Worm (Caenorhabditis elegans): ENCODE data around the gene nep-25.

The nep-25 gene

ce11 chrII:5846181-5846580 is 4.1 kb downstream of the nep-25 start:
- TF ChIP-seq tbx-8 (GFP tag; optimal IDR thresholded peaks at IDR 0.05) (no peak), elt-1 (tag; optimal IDR thresholded peaks at IDR 0.05; ENCODE audit: borderline replicate concordance, insufficient read depth) (no peak), elt-3 (tag; optimal IDR thresholded peaks at IDR 0.05) (no peak), hlh-1 (tag; optimal IDR thresholded peaks at IDR 0.05) (no peak), lin-32 (GFP tag; optimal IDR thresholded peaks at IDR 0.05) (no peak), ham-2 (GFP tag; optimal IDR thresholded peaks at IDR 0.05) (no peak)

ce11 chrII:5852007-5852406 is 10.0 kb downstream of the nep-25 start, which contains the start of gene H41C03.2:
H41C03.2 (minus strand) TSS chrII:5852107.
- TF ChIP-seq nhr-12 (tag; optimal IDR thresholded peaks at IDR 0.05) (no peak), elt-1 (tag; optimal IDR thresholded peaks at IDR 0.05; ENCODE audit: borderline replicate concordance, insufficient read depth) (no peak), zip-8 (tag; optimal IDR thresholded peaks at IDR 0.05) (no peak), ces-1 (GFP tag; optimal IDR thresholded peaks at IDR 0.05) (no peak), tbx-8 (GFP tag; optimal IDR thresholded peaks at IDR 0.05) (no peak), mls-2 (tag; optimal IDR thresholded peaks at IDR 0.05) (no peak), unc-120 (tag; optimal IDR thresholded peaks at IDR 0.05; ENCODE audit: poor library complexity, severe bottlenecking) (no peak), cnd-1 (tag; optimal IDR thresholded peaks at IDR 0.05) (no peak), nhr-237 (tag; optimal IDR thresholded peaks at IDR 0.05) (no peak), ceh-43 (GFP tag; optimal IDR thresholded peaks at IDR 0.05) (no peak), ztf-11 (tag; optimal IDR thresholded peaks at IDR 0.05) (no peak), drap-1 (GFP tag; optimal IDR thresholded peaks at IDR 0.05) (no peak), nhr-28 (tag; optimal IDR thresholded peaks at IDR 0.05) (no peak)

- peak; percentile 51 for TF ChIP-seq ham-2 (GFP tag; optimal IDR thresholded peaks at IDR 0.05)
- TF ChIP-seq nhr-76 (tag; optimal IDR thresholded peaks at IDR 0.05) = no peak
- TF ChIP-seq tbx-8 (GFP tag; optimal IDR thresholded peaks at IDR 0.05) = no peak
- TF ChIP-seq blmp-1 (tag; optimal IDR thresholded peaks at IDR 0.05) = no peak
- TF ChIP-seq elt-3 (tag; optimal IDR thresholded peaks at IDR 0.05) = peak; percentile 44
- no peak for TF ChIP-seq nhr-28 (tag; optimal IDR thresholded peaks at IDR 0.05)
Measured at ce11 chrII:5853261-5853660, 11.2 kb downstream of the nep-25 start.

- TF ChIP-seq flh-1 (GFP tag; optimal IDR thresholded peaks at IDR 0.05) = no peak
- TF ChIP-seq nhr-12 (tag; optimal IDR thresholded peaks at IDR 0.05) = no peak
- no peak for TF ChIP-seq lin-32 (GFP tag; optimal IDR thresholded peaks at IDR 0.05)
- TF ChIP-seq nhr-237 (tag; optimal IDR thresholded peaks at IDR 0.05) = no peak
- no peak for TF ChIP-seq unc-120 (tag; optimal IDR thresholded peaks at IDR 0.05; ENCODE audit: poor library complexity, severe bottlenecking)
- TF ChIP-seq lin-13 (tag; optimal IDR thresholded peaks at IDR 0.05) = no peak
- no peak for TF ChIP-seq mep-1 (tag; optimal IDR thresholded peaks at IDR 0.05)
- no peak for TF ChIP-seq ceh-83 (GFP tag; optimal IDR thresholded peaks at IDR 0.05)
- no peak for TF ChIP-seq ceh-43 (GFP tag; optimal IDR thresholded peaks at IDR 0.05)
- TF ChIP-seq ces-1 (GFP tag; optimal IDR thresholded peaks at IDR 0.05) = no peak
- no peak for TF ChIP-seq zip-8 (tag; optimal IDR thresholded peaks at IDR 0.05)
- no peak for TF ChIP-seq sem-2 (GFP tag; optimal IDR thresholded peaks at IDR 0.05)
- no peak for TF ChIP-seq lsy-2 (tag; optimal IDR thresholded peaks at IDR 0.05)
- no peak for TF ChIP-seq blmp-1 (tag; optimal IDR thresholded peaks at IDR 0.05)
- no peak for TF ChIP-seq mls-2 (tag; optimal IDR thresholded peaks at IDR 0.05)
- TF ChIP-seq elt-3 (tag; optimal IDR thresholded peaks at IDR 0.05) = no peak
- TF ChIP-seq bed-3 (GFP tag; optimal IDR thresholded peaks at IDR 0.05) = no peak
Measured at ce11 chrII:5854122-5854521, 12.1 kb downstream of the nep-25 start, which contains the start of gene H41C03.1. H41C03.1 (plus strand) TSS chrII:5854422.

- TF ChIP-seq nhr-12 (tag; optimal IDR thresholded peaks at IDR 0.05) (no peak), lin-13 (tag; optimal IDR thresholded peaks at IDR 0.05) (no peak), mls-2 (tag; optimal IDR thresholded peaks at IDR 0.05) (no peak), drap-1 (GFP tag; optimal IDR thresholded peaks at IDR 0.05) (no peak), unc-39 (tag; optimal IDR thresholded peaks at IDR 0.05) (no peak)
Measured at ce11 chrII:5858322-5858721, 16.3 kb downstream of the nep-25 start, which contains the start of gene F55C12.4. F55C12.4 (minus strand) TSS chrII:5858422.

ce11 chrII:5860621-5861020 is 18.6 kb downstream of the nep-25 start:
- TF ChIP-seq nhr-237 (tag; optimal IDR thresholded peaks at IDR 0.05) = no peak
- TF ChIP-seq mab-5 (tag; optimal IDR thresholded peaks at IDR 0.05) = no peak
- TF ChIP-seq elt-1 (tag; optimal IDR thresholded peaks at IDR 0.05; ENCODE audit: borderline replicate concordance, insufficient read depth) = no peak
- no peak for TF ChIP-seq mep-1 (tag; optimal IDR thresholded peaks at IDR 0.05)
- TF ChIP-seq snpc-4 (tag; optimal IDR thresholded peaks at IDR 0.05) = no peak
- TF ChIP-seq ceh-43 (GFP tag; optimal IDR thresholded peaks at IDR 0.05) = no peak
- TF ChIP-seq tbx-8 (GFP tag; optimal IDR thresholded peaks at IDR 0.05) = no peak
- TF ChIP-seq flh-1 (GFP tag; optimal IDR thresholded peaks at IDR 0.05) = no peak
- no peak for TF ChIP-seq lin-13 (tag; optimal IDR thresholded peaks at IDR 0.05)
- no peak for TF ChIP-seq hlh-1 (tag; optimal IDR thresholded peaks at IDR 0.05)
- TF ChIP-seq mls-2 (tag; optimal IDR thresholded peaks at IDR 0.05) = no peak
- no peak for TF ChIP-seq ham-2 (GFP tag; optimal IDR thresholded peaks at IDR 0.05)
- TF ChIP-seq ceh-83 (GFP tag; optimal IDR thresholded peaks at IDR 0.05) = no peak
- TF ChIP-seq ztf-11 (tag; optimal IDR thresholded peaks at IDR 0.05) = no peak
- TF ChIP-seq ceh-39 (tag; optimal IDR thresholded peaks at IDR 0.05) = no peak
- no peak for TF ChIP-seq sptf-1 (tag; optimal IDR thresholded peaks at IDR 0.05)
- TF ChIP-seq zip-8 (tag; optimal IDR thresholded peaks at IDR 0.05) = no peak
- TF ChIP-seq nhr-12 (tag; optimal IDR thresholded peaks at IDR 0.05) = no peak
